Worm (Caenorhabditis elegans) whole organism, mixed stage, embryonic: ENCODE data around the gene nhr-255.

Source experiments
- blmp-1 ChIP-seq: fragments of 150-350 bp; optimal IDR thresholded peaks from 2 replicates; lab custom pipeline; 2014; ENCODE audit warnings: missing biosample characterization, missing genetic modification characterization
- ces-1 ChIP-seq: fragments of 150-350 bp; optimal IDR thresholded peaks from 2 replicates; lab custom pipeline; 2014; ENCODE audit warnings: missing biosample characterization, missing genetic modification reagents, missing genetic modification characterization
- elt-1 ChIP-seq: sonication (generic microtip); optimal IDR thresholded peaks from 2 replicates; lab custom pipeline; 2017; ENCODE audit warnings: missing genetic modification characterization, mild to moderate bottlenecking, missing compliant biosample characterization, antibody characterized with exemption, moderate library complexity, borderline replicate concordance; ENCODE audit not compliant: insufficient read depth
- mab-5 ChIP-seq: fragments of 150-350 bp; optimal IDR thresholded peaks from 2 replicates; lab custom pipeline; 2014; ENCODE audit warnings: missing biosample characterization, missing genetic modification characterization
- nhr-28 ChIP-seq: fragments of 150-350 bp; optimal IDR thresholded peaks from 2 replicates; lab custom pipeline; 2014; ENCODE audit warnings: missing biosample characterization, missing genetic modification characterization
- snpc-4 ChIP-seq: fragments of 150-350 bp; optimal IDR thresholded peaks from 2 replicates; lab custom pipeline; 2014; ENCODE audit warnings: missing biosample characterization, missing genetic modification characterization

DNA sequence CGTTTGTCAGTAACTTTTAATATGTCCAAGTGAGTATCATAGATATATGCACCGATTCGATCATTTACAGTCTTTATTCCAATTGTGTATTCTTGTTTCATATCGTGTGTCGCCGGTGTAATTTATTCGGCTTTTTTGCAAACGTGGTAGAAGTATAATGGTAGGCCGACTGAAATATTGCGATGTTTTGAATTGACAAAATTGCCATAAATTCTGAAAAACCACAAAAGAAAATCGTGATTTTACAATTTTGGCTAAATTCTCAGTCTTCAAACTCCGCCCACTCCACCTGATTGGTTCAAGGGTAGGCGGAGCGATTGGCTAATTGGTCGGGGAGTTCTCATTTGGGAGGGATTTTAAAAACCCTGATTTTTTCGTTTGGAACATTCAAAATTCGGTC, 42.2 kb downstream of the nhr-255 start, which contains the start of gene Y7A5A.3:
- TF ChIP-seq blmp-1 (tag; lab: Kevin White, UChicago) = no peak
- TF ChIP-seq ces-1 (GFP tag; lab: Kevin White, UChicago) = no peak
- TF ChIP-seq nhr-28 (tag; lab: Kevin White, UChicago) = no peak
- no peak for TF ChIP-seq snpc-4 (tag; lab: Kevin White, UChicago)
- TF ChIP-seq mab-5 (tag; lab: Kevin White, UChicago) = no peak
- no peak for TF ChIP-seq elt-1 (tag; lab: Kevin White, UChicago)
